Fruit fly (Drosophila melanogaster) whole organism, adult: ENCODE measurements around the gene CG3610.

Experiments used
- CG11617 ChIP-seq: fragments of 200-800 bp; sonication (Bioruptor generic); optimal IDR thresholded peaks from 2 replicates; lab custom pipeline; 2017; ENCODE audit warnings: mild to moderate bottlenecking, missing biosample characterization, missing genetic modification reagents, missing genetic modification characterization
- CG12768 ChIP-seq: fragments of 200-800 bp; sonication (Bioruptor generic); optimal IDR thresholded peaks from 2 replicates; lab custom pipeline; 2017; ENCODE audit warnings: missing biosample characterization, missing genetic modification characterization, mild to moderate bottlenecking, moderate library complexity, missing genetic modification reagents
- CG14711 ChIP-seq: fragments of 200-800 bp; sonication (Bioruptor generic); optimal IDR thresholded peaks from 2 replicates; lab custom pipeline; 2018; ENCODE audit warnings: missing biosample characterization, mild to moderate bottlenecking, missing genetic modification characterization, moderate library complexity
- CG1620 ChIP-seq: fragments of 200-800 bp; sonication (Bioruptor generic); optimal IDR thresholded peaks from 2 replicates; lab custom pipeline; 2016; ENCODE audit warnings: missing biosample characterization, missing genetic modification characterization
- CG33017 ChIP-seq: fragments of 200-800 bp; sonication (Bioruptor generic); optimal IDR thresholded peaks from 2 replicates; lab custom pipeline; 2018; ENCODE audit warnings: missing biosample characterization, mild to moderate bottlenecking, missing genetic modification characterization, moderate library complexity
- CG5204 ChIP-seq: fragments of 200-800 bp; sonication (Bioruptor generic); optimal IDR thresholded peaks from 2 replicates; lab custom pipeline; 2016; ENCODE audit warnings: missing biosample characterization, missing genetic modification characterization
- CG7045 ChIP-seq: fragments of 200-800 bp; sonication (Bioruptor generic); optimal IDR thresholded peaks from 2 replicates; lab custom pipeline; 2017; ENCODE audit warnings: missing biosample characterization, mild to moderate bottlenecking, missing genetic modification characterization
- CG7101 ChIP-seq: fragments of 200-800 bp; sonication (Bioruptor generic); optimal IDR thresholded peaks from 2 replicates; lab custom pipeline; 2018; ENCODE audit warnings: missing biosample characterization, mild to moderate bottlenecking, missing genetic modification characterization, moderate library complexity
- Clk ChIP-seq: fragments of 200-800 bp; sonication (Bioruptor generic); optimal IDR thresholded peaks from 2 replicates; lab custom pipeline; 2017; ENCODE audit warnings: missing biosample characterization, missing genetic modification characterization
- Crg-1 ChIP-seq: fragments of 200-800 bp; sonication (Bioruptor generic); optimal IDR thresholded peaks from 2 replicates; lab custom pipeline; 2016; ENCODE audit warnings: missing biosample characterization, missing genetic modification characterization
- Hr96 ChIP-seq: fragments of 200-800 bp; sonication (Bioruptor generic); optimal IDR thresholded peaks from 2 replicates; lab custom pipeline; 2016; ENCODE audit warnings: missing biosample characterization, missing genetic modification characterization
- Mnt ChIP-seq: fragments of 200-800 bp; sonication (Bioruptor generic); optimal IDR thresholded peaks from 2 replicates; lab custom pipeline; 2016; ENCODE audit warnings: missing biosample characterization, mild to moderate bottlenecking, missing genetic modification characterization
- bab1 ChIP-seq: fragments of 200-800 bp; sonication (Bioruptor generic); optimal IDR thresholded peaks from 3 replicates; lab custom pipeline; 2019; ENCODE audit warnings: missing biosample characterization, mild to moderate bottlenecking, missing genetic modification characterization, moderate library complexity
- cic ChIP-seq: fragments of 200-800 bp; sonication (Bioruptor generic); optimal IDR thresholded peaks from 2 replicates; lab custom pipeline; 2017; ENCODE audit warnings: missing biosample characterization, mild to moderate bottlenecking, missing genetic modification characterization, moderate library complexity
- cnc ChIP-seq, 2 experiments: fragments of >200 bp; optimal IDR thresholded peaks; 2 replicates each; lab custom pipeline; 2017
- kay ChIP-seq: fragments of 200-800 bp; sonication (Bioruptor generic); peaks from one replicate; lab custom pipeline; 2016; ENCODE audit warnings: missing biosample characterization, missing genetic modification characterization, borderline replicate concordance
- ovo ChIP-seq: fragments of 200-800 bp; sonication (Bioruptor generic); optimal IDR thresholded peaks from 2 replicates; lab custom pipeline; 2016; ENCODE audit warnings: missing biosample characterization, missing genetic modification characterization
- pad ChIP-seq: fragments of 200-800 bp; sonication (Bioruptor generic); optimal IDR thresholded peaks from 3 replicates; lab custom pipeline; 2017; ENCODE audit warnings: missing biosample characterization, missing genetic modification characterization, mild to moderate bottlenecking, moderate library complexity, missing genetic modification reagents
- tj ChIP-seq: fragments of 200-800 bp; sonication (Bioruptor generic); optimal IDR thresholded peaks from 3 replicates; lab custom pipeline; 2017; ENCODE audit warnings: missing biosample characterization, mild to moderate bottlenecking, missing genetic modification characterization, moderate library complexity
- toe ChIP-seq: fragments of 200-800 bp; sonication (Bioruptor generic); optimal IDR thresholded peaks from 2 replicates; lab custom pipeline; 2016; ENCODE audit warnings: missing biosample characterization, missing genetic modification characterization

CG3610 gene

dm6 chr3R:14864819-14865218 lies 20.0 kb downstream of the CG3610 start:
- no peak for TF ChIP-seq pad
- TF ChIP-seq cnc (optimal IDR thresholded peaks at IDR 0.05; lab: Kevin White, UChicago): no peak
- no peak for TF ChIP-seq Hr96 (GFP tag; lab: Kevin White, UChicago)
- TF ChIP-seq CG5204 (GFP tag; lab: Kevin White, UChicago): no peak
- no peak for TF ChIP-seq Mnt (GFP tag; lab: Kevin White, UChicago)
- TF ChIP-seq CG11617 (GFP tag; lab: Kevin White, UChicago): no peak
- no peak for TF ChIP-seq CG7101 (tag; lab: Kevin White, UChicago)
- TF ChIP-seq toe (GFP tag; lab: Kevin White, UChicago): no peak
- TF ChIP-seq ovo (GFP tag; lab: Kevin White, UChicago): no peak
- no peak for TF ChIP-seq Crg-1 (GFP tag; lab: Kevin White, UChicago)
- no peak for TF ChIP-seq CG14711
- TF ChIP-seq kay (GFP tag; lab: Kevin White, UChicago): no peak
- TF ChIP-seq bab1 (GFP tag; lab: Kevin White, UChicago): no peak
- no peak for TF ChIP-seq CG12768
- TF ChIP-seq CG33017: no peak
- TF ChIP-seq cic (GFP tag; lab: Kevin White, UChicago): no peak
- no peak for TF ChIP-seq tj (GFP tag; lab: Kevin White, UChicago)
- no peak for TF ChIP-seq CG1620 (GFP tag; lab: Kevin White, UChicago)
- TF ChIP-seq Clk: no peak

- TF ChIP-seq Crg-1 (GFP tag; lab: Kevin White, UChicago): no peak
Observed at dm6 chr3R:14873345-14873744, 28.5 kb downstream of the CG3610 start.

dm6 chr3R:14875274-14875964 lies 30.6 kb downstream of the CG3610 start, which contains the start of gene btsz:
Gene btsz, minus strand, starts transcription at chr3R:14875488.
- TF ChIP-seq CG7101 (tag; lab: Kevin White, UChicago) (no peak), CG5204 (GFP tag; lab: Kevin White, UChicago) (no peak), Mnt (GFP tag; lab: Kevin White, UChicago) (no peak), kay (GFP tag; lab: Kevin White, UChicago) (no peak), Clk (peak; percentile 7), cic (GFP tag; lab: Kevin White, UChicago) (no peak), Hr96 (GFP tag; lab: Kevin White, UChicago) (no peak), CG1620 (GFP tag; lab: Kevin White, UChicago) (no peak), tj (GFP tag; lab: Kevin White, UChicago) (no peak), CG12768 (peak; percentile 50), CG11617 (GFP tag; lab: Kevin White, UChicago) (no peak), pad (no peak), CG14711 (no peak), CG7045 (GFP tag; lab: Kevin White, UChicago) (peak; percentile 34), Crg-1 (GFP tag; lab: Kevin White, UChicago) (no peak), bab1 (GFP tag; lab: Kevin White, UChicago) (no peak), cnc (optimal IDR thresholded peaks at IDR 0.05; lab: Kevin White, UChicago) (no peak), CG33017 (no peak), toe (GFP tag; lab: Kevin White, UChicago) (no peak), ovo (GFP tag; lab: Kevin White, UChicago) (no peak)

- TF ChIP-seq Clk (no peak), cic (GFP tag; lab: Kevin White, UChicago) (peak; percentile 29)
Observed at dm6 chr3R:14875965-14876331, 31.1 kb downstream of the CG3610 start.

- TF ChIP-seq Mnt (GFP tag; lab: Kevin White, UChicago) (no peak), toe (GFP tag; lab: Kevin White, UChicago) (no peak), Crg-1 (GFP tag; lab: Kevin White, UChicago) (no peak), tj (GFP tag; lab: Kevin White, UChicago) (no peak), ovo (GFP tag; lab: Kevin White, UChicago) (no peak), Hr96 (GFP tag; lab: Kevin White, UChicago) (no peak), cic (GFP tag; lab: Kevin White, UChicago) (no peak), CG14711 (no peak), CG7101 (tag; lab: Kevin White, UChicago) (no peak), Clk (no peak), CG5204 (GFP tag; lab: Kevin White, UChicago) (no peak), CG33017 (no peak), CG11617 (GFP tag; lab: Kevin White, UChicago) (no peak), pad (no peak), cnc (optimal IDR thresholded peaks at IDR 0.05; lab: Kevin White, UChicago) (no peak), CG7045 (GFP tag; lab: Kevin White, UChicago) (no peak), CG12768 (no peak)
Observed at dm6 chr3R:14878145-14878544, 33.3 kb downstream of the CG3610 start.

- TF ChIP-seq Mnt (GFP tag; lab: Kevin White, UChicago): peak; percentile 94
- TF ChIP-seq bab1 (GFP tag; lab: Kevin White, UChicago): peak; percentile 21
- no peak for TF ChIP-seq Clk
Observed at dm6 chr3R:14879207-14879863, 34.5 kb downstream of the CG3610 start, which contains the start of gene CG3631. Gene CG3631, plus strand, starts transcription at chr3R:14879457.
